Fruit fly (Drosophila melanogaster) whole organism: ENCODE data around the gene Sry-delta.

Experiments used
- pan ChIP-seq: fragments of >200 bp; optimal IDR thresholded peaks from 2 replicates; lab custom pipeline; 2017
- psq ChIP-seq: fragments of >200 bp; optimal IDR thresholded peaks from 2 replicates; lab custom pipeline; 2017
- usp ChIP-seq: fragments of >200 bp; optimal IDR thresholded peaks from 2 replicates; lab custom pipeline; 2017; ENCODE audit warnings: missing biosample characterization, missing genetic modification characterization, mixed read lengths

DNA sequence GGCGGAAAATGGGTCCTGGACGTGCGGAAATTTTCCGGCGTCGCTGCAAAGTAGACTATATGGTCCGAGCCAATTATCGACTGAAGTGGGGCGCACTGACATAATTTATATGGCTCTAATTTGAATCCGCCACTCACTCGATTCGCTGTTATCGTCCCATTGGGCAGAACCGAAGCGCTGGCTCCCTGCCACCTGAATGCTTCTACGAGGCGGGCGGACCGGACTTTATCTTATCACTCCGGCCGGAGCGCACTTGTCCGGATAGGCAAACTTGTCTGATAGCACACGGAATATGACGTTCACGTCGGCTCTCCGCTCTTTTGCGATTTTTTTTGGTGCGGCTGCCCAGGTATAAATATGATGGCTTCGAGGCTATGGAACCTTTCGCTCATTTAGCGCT, 19.4 kb downstream of the Sry-delta start:
- TF ChIP-seq psq (lab: Kevin White, UChicago) (no peak), usp (GFP tag; lab: Kevin White, UChicago) (no peak), pan (lab: Kevin White, UChicago) (no peak)
